Fruit fly (Drosophila melanogaster) whole organism, prepupa: ENCODE data around the gene CG9368.

ENCODE experiments used
- Eip93F ChIP-seq: fragments of 200-800 bp; sonication (Bioruptor generic); optimal IDR thresholded peaks from 2 replicates; lab custom pipeline; 2016; ENCODE audit warnings: missing biosample characterization, mild to moderate bottlenecking, missing genetic modification characterization
- Ets21C ChIP-seq: fragments of 200-800 bp; sonication (Bioruptor generic); optimal IDR thresholded peaks from 3 replicates; lab custom pipeline; 2016; ENCODE audit warnings: missing biosample characterization, missing genetic modification characterization
- Ets96B ChIP-seq: fragments of 200-800 bp; optimal IDR thresholded peaks from 2 replicates; lab custom pipeline; 2019; ENCODE audit warnings: missing biosample characterization, mild to moderate bottlenecking, missing genetic modification characterization, moderate library complexity
- Hr39 ChIP-seq: fragments of 200-800 bp; sonication (Bioruptor generic); optimal IDR thresholded peaks from 2 replicates; lab custom pipeline; 2016; ENCODE audit warnings: missing biosample characterization, missing genetic modification characterization
- Sox15 ChIP-seq: fragments of 200-800 bp; sonication (Bioruptor generic); optimal IDR thresholded peaks from 3 replicates; lab custom pipeline; 2016; ENCODE audit warnings: missing biosample characterization, missing genetic modification characterization

dm6 chr3L:19558674-19559073 lies 42.8 kb upstream of the CG9368 start:
- TF ChIP-seq Sox15 (GFP tag; lab: Kevin White, UChicago) (no peak), Ets96B (tag; lab: Kevin White, UChicago) (no peak), Hr39 (no peak), Eip93F (GFP tag; lab: Kevin White, UChicago) (no peak), Ets21C (no peak)
